Worm (Caenorhabditis elegans) whole organism, L4/young adult: ENCODE measurements around the gene ZK1236.5.
A peak's percentile ranks its signal among the peaks of the same experiment; 100 is the strongest.

ENCODE experiments used
- W03F9.2 ChIP-seq: fragments of 150-350 bp; optimal IDR thresholded peaks from 2 replicates; lab custom pipeline; 2014; ENCODE audit warnings: missing biosample characterization, missing genetic modification characterization
- dao-5 ChIP-seq: sonication (generic microtip); optimal IDR thresholded peaks from 2 replicates; lab custom pipeline; 2016; ENCODE audit warnings: missing genotype, missing genetic modification characterization, moderate library complexity, missing compliant biosample characterization
- him-1 ChIP-seq: sonication (generic microtip); optimal IDR thresholded peaks from 2 replicates; lab custom pipeline; 2016; ENCODE audit warnings: missing genotype, missing genetic modification reagents, missing genetic modification characterization, missing compliant biosample characterization

- peak; percentile 61 for TF ChIP-seq W03F9.2 (tag; lab: Kevin White, UChicago)
- no peak for TF ChIP-seq dao-5 (tag; lab: Kevin White, UChicago)
- no peak for TF ChIP-seq him-1
These were observed 17.3 kb upstream of the ZK1236.5 start, which contains the start of gene mrpl-32 for ce11 chrIII:8449160-8449807.
